Worm (Caenorhabditis elegans): ENCODE data around the gene srd-40.

Gene srd-40

ce11 chrX:12320737-12321136 lies 2.8 kb upstream of the srd-40 start, which contains the start of gene ceh-40:
Gene ceh-40, minus strand, starts transcription at chrX:12320777.
- TF ChIP-seq hpl-2 (GFP tag; optimal IDR thresholded peaks at IDR 0.05) (no peak), grh-1 (GFP tag; IDR thresholded peaks at IDR 0.05) (no peak), nhr-237 (tag; optimal IDR thresholded peaks at IDR 0.05) (no peak), Y116A8C.19 (tag; optimal IDR thresholded peaks at IDR 0.05; ENCODE audit: borderline replicate concordance) (no peak), lin-15B (tag; optimal IDR thresholded peaks at IDR 0.05) (no peak), lin-14 (GFP tag; optimal IDR thresholded peaks at IDR 0.05) (no peak), C16A3.4 (tag; optimal IDR thresholded peaks at IDR 0.05) (no peak), nhr-20 (tag; optimal IDR thresholded peaks at IDR 0.05) (no peak), nhr-77 (tag; optimal IDR thresholded peaks at IDR 0.05) (no peak), nhr-19 (GFP tag; conservative IDR thresholded peaks at IDR 0.05) (no peak), fkh-10 (GFP tag; optimal IDR thresholded peaks at IDR 0.05) (no peak), pqm-1 (tag; optimal IDR thresholded peaks at IDR 0.05) (no peak), lsy-2 (tag; optimal IDR thresholded peaks at IDR 0.05) (no peak), alr-1 (tag; optimal IDR thresholded peaks at IDR 0.05; ENCODE audit: borderline replicate concordance) (no peak), irx-1 (tag; optimal IDR thresholded peaks at IDR 0.05) (no peak), lin-13 (GFP tag; optimal IDR thresholded peaks at IDR 0.05) (no peak), snpc-4 (tag; optimal IDR thresholded peaks at IDR 0.05) (no peak), nhr-76 (tag; optimal IDR thresholded peaks at IDR 0.05) (no peak), jun-1 (tag; optimal IDR thresholded peaks at IDR 0.05) (no peak), nhr-84 (tag; optimal IDR thresholded peaks at IDR 0.05) (no peak)

- TF ChIP-seq lin-39 (tag; optimal IDR thresholded peaks at IDR 0.05), result no peak
- TF ChIP-seq zip-4 (GFP tag; optimal IDR thresholded peaks at IDR 0.05), result no peak
Measured at ce11 chrX:12321357-12321756, 2.2 kb upstream of the srd-40 start, which contains the start of gene F17A2.13. Gene F17A2.13, plus strand, starts transcription at chrX:12321657.

- TF ChIP-seq sup-37 (GFP tag; optimal IDR thresholded peaks at IDR 0.05) (no peak), aha-1 (tag; optimal IDR thresholded peaks at IDR 0.05) (no peak), C04F5.9 (tag; optimal IDR thresholded peaks at IDR 0.05) (no peak), F16B12.6 (tag; optimal IDR thresholded peaks at IDR 0.05) (no peak), nhr-90 (tag; optimal IDR thresholded peaks at IDR 0.05; ENCODE audit: poor library complexity) (no peak), nhr-237 (tag; optimal IDR thresholded peaks at IDR 0.05) (no peak), sptf-1 (tag; optimal IDR thresholded peaks at IDR 0.05) (no peak), nhr-47 (tag; optimal IDR thresholded peaks at IDR 0.05) (no peak), fkh-4 (tag; optimal IDR thresholded peaks at IDR 0.05; ENCODE audit: borderline replicate concordance) (no peak), lin-15B (tag; optimal IDR thresholded peaks at IDR 0.05) (no peak), efl-1 (optimal IDR thresholded peaks at IDR 0.05) (no peak), efl-1 (GFP tag; optimal IDR thresholded peaks at IDR 0.05 in 1 of 2) (no peak), unc-130 (tag; optimal IDR thresholded peaks at IDR 0.05) (no peak)
Measured at ce11 chrX:12326424-12326823, 2.9 kb downstream of the srd-40 start, which contains the start of gene srd-41. Gene srd-41, plus strand, starts transcription at chrX:12326724.

ce11 chrX:12328676-12329075 lies 5.1 kb downstream of the srd-40 start, which contains the start of gene srd-45:
Gene srd-45, plus strand, starts transcription at chrX:12328976.
- no peak for TF ChIP-seq ceh-63 (GFP tag; optimal IDR thresholded peaks at IDR 0.05)
- no peak for TF ChIP-seq xbp-1 (tag; optimal IDR thresholded peaks at IDR 0.05)
- no peak for TF ChIP-seq snu-23 (GFP tag; optimal IDR thresholded peaks at IDR 0.05)
- TF ChIP-seq Y116A8C.19 (tag; optimal IDR thresholded peaks at IDR 0.05; ENCODE audit: borderline replicate concordance), result no peak
- no peak for TF ChIP-seq lin-15B (tag; optimal IDR thresholded peaks at IDR 0.05)

- no peak for TF ChIP-seq C04F5.9 (tag; optimal IDR thresholded peaks at IDR 0.05)
- no peak for TF ChIP-seq fkh-10 (GFP tag; optimal IDR thresholded peaks at IDR 0.05)
- peak; percentile 18 for TF ChIP-seq nhr-71 (tag; optimal IDR thresholded peaks at IDR 0.05)
Measured at ce11 chrX:12331795-12332194, 8.3 kb downstream of the srd-40 start, which contains the start of gene srd-46. Gene srd-46, plus strand, starts transcription at chrX:12332095.
